Worm (Caenorhabditis elegans) whole organism, early embryonic: ENCODE results near the gene srg-57.

Experiments
- B0310.2 ChIP-seq: sonication (generic microtip); optimal IDR thresholded peaks from 2 replicates; lab custom pipeline; 2016; ENCODE audit warnings: mild to moderate bottlenecking, missing genetic modification characterization, missing compliant biosample characterization
- F13C5.2 ChIP-seq: sonication (generic microtip); optimal IDR thresholded peaks from 2 replicates; lab custom pipeline; 2017; ENCODE audit warnings: mild to moderate bottlenecking, missing genetic modification characterization, inconsistent platforms, missing compliant biosample characterization
- aly-1 ChIP-seq: sonication (generic microtip); optimal IDR thresholded peaks from 2 replicates; lab custom pipeline; 2016; ENCODE audit warnings: missing genetic modification characterization, missing compliant biosample characterization
- ama-1 ChIP-seq: fragments of 150-350 bp; optimal IDR thresholded peaks from 2 replicates; lab custom pipeline; 2014
- ceh-13 ChIP-seq: fragments of 200-800 bp; sonication (Bioruptor generic); optimal IDR thresholded peaks from 2 replicates; lab custom pipeline; 2018; ENCODE audit warnings: mild to moderate bottlenecking, missing genetic modification characterization, missing compliant biosample characterization
- ceh-36 ChIP-seq: sonication (generic microtip); optimal IDR thresholded peaks from 2 replicates; lab custom pipeline; 2016; ENCODE audit warnings: missing genetic modification characterization, inconsistent platforms, missing compliant biosample characterization
- ets-7 ChIP-seq: sonication (generic microtip); optimal IDR thresholded peaks from 2 replicates; lab custom pipeline; 2016; ENCODE audit warnings: missing genotype, missing genetic modification characterization, missing compliant biosample characterization
- flt-1 ChIP-seq: fragments of 200-800 bp; sonication (Bioruptor generic); IDR thresholded peaks from 2 replicates; pipeline ENCODE4 v1.3.6; 2022; ENCODE audit warnings: missing genetic modification characterization, missing compliant biosample characterization
- hmbx-1 ChIP-seq: sonication (generic microtip); optimal IDR thresholded peaks from 2 replicates; lab custom pipeline; 2016; ENCODE audit warnings: mild to moderate bottlenecking, missing genetic modification characterization, missing compliant biosample characterization
- hmg-4 ChIP-seq: fragments of 200-800 bp; sonication (Bioruptor generic); optimal IDR thresholded peaks from 2 replicates; lab custom pipeline; 2018; ENCODE audit warnings: mild to moderate bottlenecking, missing genetic modification characterization, missing compliant biosample characterization
- hnd-1 ChIP-seq: sonication (generic microtip); optimal IDR thresholded peaks from 2 replicates; lab custom pipeline; 2016; ENCODE audit warnings: missing genetic modification characterization, missing compliant biosample characterization
- pes-1 ChIP-seq: fragments of 200-800 bp; sonication (Bioruptor generic); IDR thresholded peaks from 2 replicates; pipeline ENCODE4 v1.3.6; 2022; ENCODE audit warnings: missing genetic modification reagents, missing genetic modification characterization, missing compliant biosample characterization
- scrt-1 ChIP-seq: fragments of 200-800 bp; sonication (Bioruptor generic); IDR thresholded peaks from 2 replicates; pipeline ENCODE4 v1.3.6; 2022; ENCODE audit warnings: missing genetic modification characterization, missing compliant biosample characterization
- sea-1 ChIP-seq: fragments of 200-800 bp; sonication (Bioruptor generic); conservative IDR thresholded peaks from 2 replicates; pipeline ENCODE4 v1.3.6; 2022; ENCODE audit warnings: missing genetic modification characterization, missing compliant biosample characterization
- tbx-11 ChIP-seq: fragments of 200-800 bp; sonication (Bioruptor generic); IDR thresholded peaks from 2 replicates; pipeline ENCODE4 v1.3.6; 2022; ENCODE audit warnings: missing genetic modification characterization, missing compliant biosample characterization
- tbx-37 ChIP-seq: fragments of 200-800 bp; sonication (Bioruptor generic); conservative IDR thresholded peaks from 2 replicates; pipeline ENCODE4 v1.3.6; 2022; ENCODE audit warnings: missing genetic modification reagents, missing genetic modification characterization, missing compliant biosample characterization
- tra-4 ChIP-seq: sonication (generic microtip); optimal IDR thresholded peaks from 2 replicates; lab custom pipeline; 2017; ENCODE audit warnings: missing genetic modification characterization, missing compliant biosample characterization

Gene srg-57

ce11 chrV:2740228-2740627 is 6.0 kb upstream of the srg-57 start, which contains the start of gene srg-61:
TSS of gene srg-61 (minus strand) at chrV:2740328.
- TF ChIP-seq hnd-1 (tag; lab: Kevin White, UChicago) (no peak), F13C5.2 (tag; lab: Kevin White, UChicago) (no peak), flt-1 (GFP tag; lab: Robert Waterston, UW) (no peak), ets-7 (tag; lab: Kevin White, UChicago) (no peak), aly-1 (tag; lab: Kevin White, UChicago) (no peak), scrt-1 (GFP tag; lab: Robert Waterston, UW) (no peak), ceh-13 (GFP tag; lab: Kevin White, UChicago) (no peak), ceh-36 (no peak)

ce11 chrV:2739607-2740006 is 5.3 kb upstream of the srg-57 start:
- TF ChIP-seq B0310.2 (tag; lab: Kevin White, UChicago) (no peak), ets-7 (tag; lab: Kevin White, UChicago) (no peak), tbx-11 (GFP tag; lab: Robert Waterston, UW) (no peak), pes-1 (GFP tag; lab: Robert Waterston, UW) (no peak), scrt-1 (GFP tag; lab: Robert Waterston, UW) (no peak)

- no peak for TF ChIP-seq aly-1 (tag; lab: Kevin White, UChicago)
- no peak for TF ChIP-seq pes-1 (GFP tag; lab: Robert Waterston, UW)
- TF ChIP-seq hmbx-1: no peak
Measured at ce11 chrV:2738174-2738573, 3.9 kb upstream of the srg-57 start, which contains the start of gene srg-56. TSS of gene srg-56 (minus strand) at chrV:2738274.

ce11 chrV:2730784-2731480 is 3.3 kb downstream of the srg-57 start, which contains the start of gene dod-3:
TSS of gene dod-3 (minus strand) at chrV:2731098.
- no peak for TF ChIP-seq hmbx-1
- TF ChIP-seq tbx-37 (GFP tag; lab: Robert Waterston, UW): no peak
- TF ChIP-seq B0310.2 (tag; lab: Kevin White, UChicago): no peak
- no peak for TF ChIP-seq flt-1 (GFP tag; lab: Robert Waterston, UW)

ce11 chrV:2728236-2728635 is 6.0 kb downstream of the srg-57 start, which contains the start of gene str-33:
TSS of gene str-33 (plus strand) at chrV:2728536.
- TF ChIP-seq F13C5.2 (tag; lab: Kevin White, UChicago) (no peak), aly-1 (tag; lab: Kevin White, UChicago) (no peak), sea-1 (no peak), tbx-11 (GFP tag; lab: Robert Waterston, UW) (no peak), tra-4 (tag; lab: Kevin White, UChicago) (no peak), B0310.2 (tag; lab: Kevin White, UChicago) (no peak), hnd-1 (tag; lab: Kevin White, UChicago) (no peak), pes-1 (GFP tag; lab: Robert Waterston, UW) (no peak), flt-1 (GFP tag; lab: Robert Waterston, UW) (no peak), hmbx-1 (no peak), ama-1 (no peak), scrt-1 (GFP tag; lab: Robert Waterston, UW) (no peak), tbx-37 (GFP tag; lab: Robert Waterston, UW) (no peak), ceh-13 (GFP tag; lab: Kevin White, UChicago) (no peak), ets-7 (tag; lab: Kevin White, UChicago) (no peak), ceh-36 (no peak), hmg-4 (GFP tag; lab: Kevin White, UChicago) (no peak)

- TF ChIP-seq hmbx-1 (no peak), F13C5.2 (tag; lab: Kevin White, UChicago) (no peak), scrt-1 (GFP tag; lab: Robert Waterston, UW) (no peak), pes-1 (GFP tag; lab: Robert Waterston, UW) (no peak), ceh-36 (no peak), ceh-13 (GFP tag; lab: Kevin White, UChicago) (no peak), flt-1 (GFP tag; lab: Robert Waterston, UW) (no peak), ama-1 (no peak), tbx-37 (GFP tag; lab: Robert Waterston, UW) (no peak)
Measured at ce11 chrV:2727101-2727500, 7.2 kb downstream of the srg-57 start, which contains the start of gene str-13. TSS of gene str-13 (minus strand) at chrV:2727201.

- TF ChIP-seq flt-1 (GFP tag; lab: Robert Waterston, UW) (no peak), hmbx-1 (no peak), ceh-13 (GFP tag; lab: Kevin White, UChicago) (no peak), ceh-36 (no peak), ama-1 (no peak), B0310.2 (tag; lab: Kevin White, UChicago) (no peak), hmg-4 (GFP tag; lab: Kevin White, UChicago) (no peak), sea-1 (no peak), tbx-37 (GFP tag; lab: Robert Waterston, UW) (no peak)
Measured at ce11 chrV:2725225-2725624, 9.0 kb downstream of the srg-57 start, which contains the start of gene srg-59. TSS of gene srg-59 (minus strand) at chrV:2725325.

- TF ChIP-seq ceh-36: no peak
- no peak for TF ChIP-seq tbx-37 (GFP tag; lab: Robert Waterston, UW)
- TF ChIP-seq B0310.2 (tag; lab: Kevin White, UChicago): no peak
- TF ChIP-seq aly-1 (tag; lab: Kevin White, UChicago): no peak
- no peak for TF ChIP-seq scrt-1 (GFP tag; lab: Robert Waterston, UW)
Measured at ce11 chrV:2722555-2722954, 11.7 kb downstream of the srg-57 start, which contains the start of gene srg-60. TSS of gene srg-60 (minus strand) at chrV:2722655.
